Worm (Caenorhabditis elegans) whole organism, young adult: ENCODE data around the gene pes-8.
A peak's percentile ranks its signal among the peaks of the same experiment; 100 is the strongest.

Source experiments
- B0019.2 ChIP-seq: fragments of 200-800 bp; sonication (Bioruptor generic); conservative IDR thresholded peaks from 2 replicates; pipeline ENCODE4 v1.3.6; 2022; ENCODE audit warnings: missing genetic modification reagents, missing genetic modification characterization, missing compliant biosample characterization
- B0035.1 ChIP-seq: sonication (generic microtip); optimal IDR thresholded peaks from 2 replicates; lab custom pipeline; 2016; ENCODE audit warnings: missing genetic modification characterization, mild to moderate bottlenecking, missing compliant biosample characterization, missing genotype, missing genetic modification reagents
- B0336.3 ChIP-seq: fragments of 200-800 bp; sonication (Bioruptor generic); IDR thresholded peaks from 2 replicates; pipeline ENCODE4 v1.3.6; 2022; ENCODE audit warnings: missing genetic modification characterization, missing compliant biosample characterization
- F23B12.7 ChIP-seq: sonication (generic microtip); optimal IDR thresholded peaks from 2 replicates; lab custom pipeline; 2017; ENCODE audit warnings: missing genetic modification characterization, mild to moderate bottlenecking, missing compliant biosample characterization, antibody characterized with exemption, moderate library complexity; ENCODE audit not compliant: insufficient read depth
- F33H1.4 ChIP-seq: fragments of 200-800 bp; sonication (Bioruptor generic); IDR thresholded peaks from 2 replicates; pipeline ENCODE4 v1.3.6; 2022; ENCODE audit warnings: missing genetic modification reagents, missing genetic modification characterization, missing compliant biosample characterization
- F57C9.4 ChIP-seq: sonication (generic microtip); optimal IDR thresholded peaks from 2 replicates; lab custom pipeline; 2017; ENCODE audit warnings: mild to moderate bottlenecking, missing genetic modification characterization, missing compliant biosample characterization
- T26A5.8 ChIP-seq: sonication (generic microtip); optimal IDR thresholded peaks from 2 replicates; lab custom pipeline; 2016; ENCODE audit warnings: missing genetic modification characterization, missing compliant biosample characterization
- Y67H2A.10 ChIP-seq: fragments of 200-800 bp; sonication (Bioruptor generic); conservative IDR thresholded peaks from 2 replicates; pipeline ENCODE4 v1.3.6; 2022; ENCODE audit warnings: missing genetic modification reagents, missing genetic modification characterization, missing compliant biosample characterization
- Y95B8A.8 ChIP-seq: fragments of 200-800 bp; sonication (Bioruptor generic); IDR thresholded peaks from 2 replicates; pipeline ENCODE4 v1.3.6; 2022; ENCODE audit warnings: missing genetic modification reagents, missing genetic modification characterization, missing compliant biosample characterization
- aptf-2 ChIP-seq: fragments of 200-800 bp; sonication (Bioruptor generic); conservative IDR thresholded peaks from 2 replicates; pipeline ENCODE4 v1.3.6; 2022; ENCODE audit warnings: missing genetic modification reagents, missing genetic modification characterization, missing compliant biosample characterization
- aptf-3 ChIP-seq: fragments of 200-800 bp; sonication (Bioruptor generic); IDR thresholded peaks from 2 replicates; pipeline ENCODE4 v1.3.6; 2022; ENCODE audit warnings: missing genetic modification characterization, missing compliant biosample characterization
- atf-7 ChIP-seq: sonication (generic microtip); optimal IDR thresholded peaks from 2 replicates; lab custom pipeline; 2017; ENCODE audit warnings: mild to moderate bottlenecking, missing genetic modification characterization, missing compliant biosample characterization
- attf-3 ChIP-seq: fragments of 200-800 bp; sonication (Bioruptor generic); conservative IDR thresholded peaks from 2 replicates; pipeline ENCODE4 v1.3.6; 2022; ENCODE audit warnings: missing genetic modification reagents, missing genetic modification characterization, missing compliant biosample characterization
- attf-5 ChIP-seq: fragments of 200-800 bp; sonication (Bioruptor generic); optimal IDR thresholded peaks from 2 replicates; lab custom pipeline; 2018; ENCODE audit warnings: mild to moderate bottlenecking, missing genetic modification characterization, missing compliant biosample characterization
- bed-2 ChIP-seq: fragments of 200-800 bp; sonication (Bioruptor generic); IDR thresholded peaks from 2 replicates; pipeline ENCODE4 v1.3.6; 2022; ENCODE audit warnings: missing genetic modification reagents, missing genetic modification characterization, missing compliant biosample characterization
- ceh-27 ChIP-seq: fragments of 200-800 bp; sonication (Bioruptor generic); optimal IDR thresholded peaks from 2 replicates; lab custom pipeline; 2018; ENCODE audit warnings: mild to moderate bottlenecking, missing genetic modification characterization, moderate library complexity, missing compliant biosample characterization
- ceh-79 ChIP-seq: sonication (generic microtip); optimal IDR thresholded peaks from 2 replicates; lab custom pipeline; 2017; ENCODE audit warnings: mild to moderate bottlenecking, missing genetic modification characterization, missing compliant biosample characterization
- ceh-91 ChIP-seq: fragments of 200-800 bp; sonication (Bioruptor generic); IDR thresholded peaks from 2 replicates; pipeline ENCODE4 v1.3.6; 2022; ENCODE audit warnings: missing genetic modification reagents, missing genetic modification characterization, missing compliant biosample characterization
- dpff-1 ChIP-seq: sonication (generic microtip); optimal IDR thresholded peaks from 2 replicates; lab custom pipeline; 2017; ENCODE audit warnings: mild to moderate bottlenecking, missing genetic modification characterization, missing compliant biosample characterization
- efl-1 ChIP-seq: fragments of 150-350 bp; optimal IDR thresholded peaks from 2 replicates; lab custom pipeline; 2014; ENCODE audit warnings: missing biosample characterization, missing genetic modification reagents, missing genetic modification characterization
- egrh-3 ChIP-seq: fragments of 200-800 bp; sonication (Bioruptor generic); IDR thresholded peaks from 2 replicates; pipeline ENCODE4 v1.3.6; 2022; ENCODE audit warnings: missing genetic modification reagents, missing genetic modification characterization, missing compliant biosample characterization
- fkh-3 ChIP-seq: sonication (generic microtip); optimal IDR thresholded peaks from 2 replicates; lab custom pipeline; 2016; ENCODE audit warnings: mild to moderate bottlenecking, missing genetic modification characterization, missing compliant biosample characterization
- him-1 ChIP-seq: sonication (generic microtip); optimal IDR thresholded peaks from 2 replicates; lab custom pipeline; 2016; ENCODE audit warnings: missing genotype, missing genetic modification reagents, missing genetic modification characterization, missing compliant biosample characterization
- let-607 ChIP-seq, 2 experiments: fragments of 200-800 bp in 1 of 2; sonication (Bioruptor generic) in 1 of 2; sonication (generic microtip) in 1 of 2; optimal IDR thresholded peaks; 2 replicates each; lab custom pipeline; 2016 to 2018; ENCODE audit warnings: mild to moderate bottlenecking in 2 of 2, missing compliant biosample characterization in 2 of 2, missing genetic modification characterization in 2 of 2, moderate library complexity in 2 of 2, missing genotype in 1 of 2
- mcd-1 ChIP-seq: fragments of 200-800 bp; sonication (Bioruptor generic); IDR thresholded peaks from 2 replicates; pipeline ENCODE4 v1.3.6; 2022; ENCODE audit warnings: missing genetic modification reagents, missing genetic modification characterization, missing compliant biosample characterization
- mxl-1 ChIP-seq: sonication (generic microtip); optimal IDR thresholded peaks from 2 replicates; lab custom pipeline; 2016; ENCODE audit warnings: missing genetic modification characterization, missing compliant biosample characterization
- nfya-1 ChIP-seq: sonication (generic microtip); optimal IDR thresholded peaks from 2 replicates; lab custom pipeline; 2017; ENCODE audit warnings: antibody characterized with exemption, missing compliant biosample characterization, missing genetic modification characterization, borderline replicate concordance; ENCODE audit not compliant: insufficient read depth
- nfyb-1 ChIP-seq: fragments of 200-800 bp; sonication (Bioruptor generic); IDR thresholded peaks from 2 replicates; pipeline ENCODE4 v1.3.6; 2022; ENCODE audit warnings: missing genetic modification reagents, missing genetic modification characterization, missing compliant biosample characterization
- nhr-80 ChIP-seq: sonication (generic microtip); optimal IDR thresholded peaks from 2 replicates; lab custom pipeline; 2016; ENCODE audit warnings: missing genetic modification characterization, missing compliant biosample characterization
- pha-4 ChIP-seq: fragments of 150-350 bp; sonication (generic microtip); optimal IDR thresholded peaks from 2 replicates; lab custom pipeline; 2014; ENCODE audit warnings: missing biosample characterization, missing genetic modification reagents, missing genetic modification characterization
- rcor-1 ChIP-seq: fragments of 200-800 bp; sonication (Bioruptor generic); IDR thresholded peaks from 2 replicates; pipeline ENCODE4 v1.3.6; 2022; ENCODE audit warnings: missing genetic modification reagents, missing genetic modification characterization, missing compliant biosample characterization
- sdz-38 ChIP-seq: sonication (generic microtip); optimal IDR thresholded peaks from 2 replicates; lab custom pipeline; 2016; ENCODE audit warnings: missing genotype, missing genetic modification characterization, missing compliant biosample characterization
- sea-2 ChIP-seq: fragments of 200-800 bp; sonication (Bioruptor generic); IDR thresholded peaks from 2 replicates; pipeline ENCODE4 v1.3.6; 2022; ENCODE audit warnings: missing genetic modification characterization, missing compliant biosample characterization
- snpc-4 ChIP-seq, 5 experiments: fragments of 150-350 bp in 1 of 5; sonication (generic microtip) in 4 of 5; optimal IDR thresholded peaks; 2 replicates each; lab custom pipeline; 2014 to 2018; ENCODE audit warnings: missing genetic modification characterization in 5 of 5, missing biosample characterization in 3 of 5, antibody characterized with exemption in 2 of 5, mild to moderate bottlenecking in 2 of 5, missing compliant biosample characterization in 2 of 5, missing genotype in 2 of 5, moderate library complexity in 2 of 5, missing genetic modification reagents in 1 of 5
- somi-1 ChIP-seq: fragments of 200-800 bp; sonication (Bioruptor generic); optimal IDR thresholded peaks from 2 replicates; lab custom pipeline; 2018; ENCODE audit warnings: mild to moderate bottlenecking, missing genetic modification characterization, missing compliant biosample characterization
- sptf-2 ChIP-seq: fragments of 200-800 bp; sonication (Bioruptor generic); optimal IDR thresholded peaks from 2 replicates; lab custom pipeline; 2018; ENCODE audit warnings: mild to moderate bottlenecking, missing genetic modification characterization, missing compliant biosample characterization
- unc-130 ChIP-seq: sonication (generic microtip); optimal IDR thresholded peaks from 2 replicates; lab custom pipeline; 2016; ENCODE audit warnings: missing genetic modification reagents, missing genetic modification characterization, missing compliant biosample characterization
- ztf-28 ChIP-seq: fragments of 200-800 bp; sonication (Bioruptor generic); IDR thresholded peaks from 2 replicates; pipeline ENCODE4 v1.3.6; 2022; ENCODE audit warnings: missing genetic modification reagents, missing genetic modification characterization, missing compliant biosample characterization

pes-8 gene

ce11 chrX:9246625-9247024, 5.0 kb upstream of the pes-8 start:
- TF ChIP-seq sptf-2 (GFP tag; lab: Kevin White, UChicago) (no peak), mxl-1 (tag; lab: Kevin White, UChicago) (no peak), B0035.1 (tag; lab: Kevin White, UChicago) (no peak), aptf-2 (no peak), nhr-80 (no peak), pha-4 (tag; lab: Kevin White, UChicago) (no peak), ceh-91 (GFP tag; lab: Robert Waterston, UW) (no peak), F57C9.4 (tag; lab: Kevin White, UChicago) (no peak), F33H1.4 (GFP tag; lab: Robert Waterston, UW) (no peak), F23B12.7 (tag; lab: Kevin White, UChicago) (no peak), egrh-3 (no peak), B0336.3 (GFP tag; lab: Robert Waterston, UW) (no peak), snpc-4 (GFP tag; optimal IDR thresholded peaks at IDR 0.05; lab: Kevin White, UChicago) (no peak), snpc-4 (tag; optimal IDR thresholded peaks at IDR 0.05; lab: Kevin White, UChicago) (no peak), sdz-38 (no peak), Y67H2A.10 (no peak), sea-2 (GFP tag; lab: Robert Waterston, UW) (no peak), bed-2 (no peak)

DNA sequence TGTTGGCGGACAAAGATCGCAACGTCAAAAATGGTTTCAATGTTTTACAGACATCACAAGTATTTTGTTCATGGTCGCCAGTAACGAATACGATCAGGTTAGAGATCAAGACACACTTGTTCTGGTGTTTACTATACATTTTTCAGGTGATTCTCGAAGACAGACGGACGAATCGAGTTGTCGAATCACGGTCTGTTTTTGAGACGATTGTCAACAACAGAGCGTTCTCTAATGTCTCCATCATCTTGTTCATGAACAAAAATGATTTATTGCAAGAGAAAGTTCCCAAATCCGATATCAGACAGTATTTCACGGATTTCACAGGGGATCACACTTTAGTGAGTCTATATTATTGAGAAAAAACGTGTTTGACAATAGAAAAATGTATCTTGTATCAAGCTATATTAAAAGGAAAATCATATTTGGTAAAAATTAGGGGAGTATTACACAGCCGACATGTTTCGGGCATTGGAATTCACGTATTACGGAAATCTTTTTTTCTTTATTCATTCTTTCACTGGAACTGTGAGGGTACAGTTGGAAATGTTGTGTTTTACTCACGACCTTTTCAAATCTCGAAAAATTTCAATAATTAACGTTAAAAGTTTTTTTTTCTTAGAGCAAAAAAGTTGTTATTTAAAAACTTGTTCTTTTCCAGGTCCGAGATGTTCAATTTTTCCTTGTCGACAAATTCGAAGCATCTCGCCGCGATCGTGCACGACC, 3.3 kb upstream of the pes-8 start:
- TF ChIP-seq attf-3 (GFP tag; lab: Robert Waterston, UW) (no peak), nfyb-1 (no peak), dpff-1 (tag; lab: Kevin White, UChicago) (no peak), somi-1 (peak; percentile 16), Y95B8A.8 (no peak)

DNA sequence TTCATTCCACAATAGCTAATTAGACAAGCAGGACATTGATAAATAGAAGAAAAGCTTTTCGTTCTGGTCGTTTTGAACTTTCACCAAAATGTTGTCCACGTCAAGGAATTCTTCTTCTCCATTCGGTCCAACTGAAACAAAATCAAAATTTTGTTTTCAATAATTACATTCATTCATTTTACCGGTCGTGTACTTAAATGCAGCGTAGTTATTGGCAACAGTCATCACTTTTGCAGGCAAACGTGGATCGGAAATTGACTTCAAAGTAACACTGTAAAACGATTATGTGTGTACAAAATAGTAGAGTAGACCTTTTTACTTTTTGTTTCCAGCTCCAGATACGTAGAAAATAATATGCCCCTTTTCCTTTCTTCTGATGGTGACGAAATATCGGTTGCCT, 4.4 kb downstream of the pes-8 start:
- no peak for TF ChIP-seq snpc-4 (GFP tag; optimal IDR thresholded peaks at IDR 0.05; lab: Kevin White, UChicago)
- TF ChIP-seq snpc-4 (tag; optimal IDR thresholded peaks at IDR 0.05; lab: Kevin White, UChicago), result no peak
- TF ChIP-seq ceh-27 (GFP tag; lab: Kevin White, UChicago), result no peak
- no peak for TF ChIP-seq fkh-3 (tag; lab: Kevin White, UChicago)
- no peak for TF ChIP-seq let-607 (tag; optimal IDR thresholded peaks at IDR 0.05; lab: Kevin White, UChicago)
- TF ChIP-seq mxl-1 (tag; lab: Kevin White, UChicago), result no peak
- no peak for TF ChIP-seq unc-130 (GFP tag; lab: Kevin White, UChicago)
- TF ChIP-seq aptf-3 (GFP tag; lab: Robert Waterston, UW), result no peak
- no peak for TF ChIP-seq mcd-1 (GFP tag; lab: Robert Waterston, UW)
- TF ChIP-seq ztf-28, result no peak
- no peak for TF ChIP-seq T26A5.8
- no peak for TF ChIP-seq rcor-1 (GFP tag; lab: Robert Waterston, UW)
- no peak for TF ChIP-seq attf-5 (GFP tag; lab: Kevin White, UChicago)
- TF ChIP-seq B0019.2 (GFP tag; lab: Robert Waterston, UW), result no peak
- no peak for TF ChIP-seq him-1 (tag; lab: Kevin White, UChicago)
- TF ChIP-seq ceh-79, result no peak
- TF ChIP-seq atf-7 (tag; lab: Kevin White, UChicago), result no peak
- no peak for TF ChIP-seq somi-1
- no peak for TF ChIP-seq efl-1 (GFP tag; lab: Kevin White, UChicago)
- no peak for TF ChIP-seq nfya-1 (tag; lab: Kevin White, UChicago)
